Fruit fly (Drosophila melanogaster) whole organism, wandering third instar larva: ENCODE measurements around the gene Myo61F.

Experiments used
- br ChIP-seq: fragments of 200-800 bp; sonication (Bioruptor generic); optimal IDR thresholded peaks from 2 replicates; lab custom pipeline; 2016; ENCODE audit warnings: missing biosample characterization, missing genetic modification characterization
- dmrt93B ChIP-seq: fragments of 200-800 bp; sonication (Bioruptor generic); optimal IDR thresholded peaks from 2 replicates; lab custom pipeline; 2018; ENCODE audit warnings: missing biosample characterization, mild to moderate bottlenecking, missing genetic modification characterization
- psq ChIP-seq: fragments of 200-800 bp; sonication (Bioruptor generic); optimal IDR thresholded peaks from 3 replicates; lab custom pipeline; 2017; ENCODE audit warnings: missing biosample characterization, mild to moderate bottlenecking, missing genetic modification characterization, moderate library complexity

dm6 chr3L:1348248-1348647 is 30.0 kb downstream of the Myo61F start:
- TF ChIP-seq psq (GFP tag; lab: Kevin White, UChicago) (peak; percentile 9), dmrt93B (GFP tag; lab: Kevin White, UChicago) (no peak), br (GFP tag; lab: Kevin White, UChicago) (peak; percentile 34)
